Worm (Caenorhabditis elegans) whole organism, L4 larva: ENCODE results near the gene D1044.1.

Experiments
- F10B5.3 ChIP-seq: sonication (generic microtip); optimal IDR thresholded peaks from 2 replicates; lab custom pipeline; 2016; ENCODE audit warnings: mild to moderate bottlenecking, missing genetic modification characterization, missing compliant biosample characterization
- F49E8.2 ChIP-seq: sonication (generic microtip); optimal IDR thresholded peaks from 2 replicates; lab custom pipeline; 2016; ENCODE audit warnings: missing compliant biosample characterization, mild to moderate bottlenecking, missing genetic modification characterization, borderline replicate concordance
- R02D3.7 ChIP-seq: fragments of 150-350 bp; sonication (generic microtip); optimal IDR thresholded peaks from 3 replicates; lab custom pipeline; 2014; ENCODE audit warnings: missing biosample characterization, missing genetic modification characterization
- T26A8.4 ChIP-seq: fragments of 200-800 bp; sonication (Bioruptor generic); IDR thresholded peaks from 2 replicates; pipeline ENCODE4 v1.3.6; 2022; ENCODE audit warnings: missing genetic modification characterization, missing compliant biosample characterization
- Y105C5A.15 ChIP-seq: fragments of 200-800 bp; sonication (Bioruptor generic); IDR thresholded peaks from 2 replicates; pipeline ENCODE4 v1.3.6; 2022; ENCODE audit warnings: missing genetic modification characterization, missing compliant biosample characterization
- Y48G9A.11 ChIP-seq: fragments of 200-800 bp; sonication (Bioruptor generic); IDR thresholded peaks from 2 replicates; pipeline ENCODE4 v1.3.6; 2022; ENCODE audit warnings: missing genetic modification reagents, missing genetic modification characterization, missing compliant biosample characterization
- aha-1 ChIP-seq: fragments of 150-350 bp; peaks from one replicate; lab custom pipeline; 2014; ENCODE audit warnings: missing biosample characterization, missing genetic modification characterization
- aly-2 ChIP-seq: sonication (generic microtip); optimal IDR thresholded peaks from 2 replicates; lab custom pipeline; 2018; ENCODE audit warnings: missing biosample characterization, missing genetic modification characterization
- attf-4 ChIP-seq: sonication (generic microtip); optimal IDR thresholded peaks from 3 replicates; lab custom pipeline; 2017; ENCODE audit warnings: missing biosample characterization, missing genetic modification characterization
- ceh-32 ChIP-seq: sonication (generic microtip); optimal IDR thresholded peaks from 2 replicates; lab custom pipeline; 2016; ENCODE audit warnings: mild to moderate bottlenecking, missing genetic modification characterization, missing compliant biosample characterization; ENCODE audit not compliant: poor library complexity
- ceh-44 ChIP-seq: fragments of 200-800 bp; sonication (Bioruptor generic); IDR thresholded peaks from 2 replicates; pipeline ENCODE4 v1.3.6; 2022; ENCODE audit warnings: missing genetic modification reagents, missing genetic modification characterization, missing compliant biosample characterization
- ceh-82 ChIP-seq: sonication (generic microtip); optimal IDR thresholded peaks from 2 replicates; lab custom pipeline; 2017; ENCODE audit warnings: missing biosample characterization, missing genetic modification characterization
- cey-2 ChIP-seq: sonication (generic microtip); optimal IDR thresholded peaks from 3 replicates; lab custom pipeline; 2017; ENCODE audit warnings: missing genetic modification characterization, mild to moderate bottlenecking, missing compliant biosample characterization, antibody characterized with exemption, borderline replicate concordance; ENCODE audit not compliant: insufficient read depth
- daf-12 ChIP-seq: fragments of 150-350 bp; optimal IDR thresholded peaks from 2 replicates; lab custom pipeline; 2014; ENCODE audit warnings: missing biosample characterization, missing genetic modification reagents, missing genetic modification characterization
- daf-19 ChIP-seq: fragments of 200-800 bp; sonication (Bioruptor generic); conservative IDR thresholded peaks from 2 replicates; pipeline ENCODE4 v1.3.6; 2022; ENCODE audit warnings: missing genetic modification characterization, missing compliant biosample characterization
- dmd-8 ChIP-seq: fragments of 200-800 bp; sonication (Bioruptor generic); IDR thresholded peaks from 2 replicates; pipeline ENCODE4 v1.3.6; 2022; ENCODE audit warnings: missing genetic modification characterization, missing compliant biosample characterization
- dmd-9 ChIP-seq: fragments of 200-800 bp; sonication (Bioruptor generic); IDR thresholded peaks from 2 replicates; pipeline ENCODE4 v1.3.6; 2022; ENCODE audit warnings: missing genetic modification reagents, missing genetic modification characterization, missing compliant biosample characterization
- dve-1 ChIP-seq: sonication (generic microtip); optimal IDR thresholded peaks from 2 replicates; lab custom pipeline; 2017; ENCODE audit warnings: antibody characterized with exemption, mild to moderate bottlenecking, missing genetic modification characterization, missing compliant biosample characterization; ENCODE audit not compliant: insufficient read depth
- egl-27 ChIP-seq: sonication (generic microtip); optimal IDR thresholded peaks from 3 replicates; lab custom pipeline; 2017; ENCODE audit warnings: missing biosample characterization, missing genetic modification reagents, missing genetic modification characterization
- hif-1 ChIP-seq, 2 experiments: sonication (generic microtip); optimal IDR thresholded peaks; 2 replicates each; lab custom pipeline; 2016 to 2017; ENCODE audit warnings: missing compliant biosample characterization in 2 of 2, missing genetic modification characterization in 2 of 2, missing genetic modification reagents in 2 of 2, missing genotype in 2 of 2, mild to moderate bottlenecking in 1 of 2
- hlh-30 ChIP-seq: sonication (generic microtip); optimal IDR thresholded peaks from 2 replicates; lab custom pipeline; 2017; ENCODE audit warnings: antibody characterized with exemption, mild to moderate bottlenecking, missing genetic modification characterization, missing compliant biosample characterization; ENCODE audit not compliant: insufficient read depth
- hmg-1.1 ChIP-seq: fragments of 200-800 bp; sonication (Bioruptor generic); IDR thresholded peaks from 2 replicates; pipeline ENCODE4 v1.3.6; 2022; ENCODE audit warnings: missing genetic modification reagents, missing genetic modification characterization, missing compliant biosample characterization
- lin-1 ChIP-seq: fragments of 200-800 bp; sonication (Bioruptor generic); IDR thresholded peaks from 2 replicates; pipeline ENCODE4 v1.3.6; 2022; ENCODE audit warnings: missing genetic modification reagents, missing genetic modification characterization, missing compliant biosample characterization
- lin-13 ChIP-seq: fragments of 150-350 bp; optimal IDR thresholded peaks from 2 replicates; lab custom pipeline; 2014; ENCODE audit warnings: missing biosample characterization, missing genetic modification reagents, missing genetic modification characterization
- lin-15B ChIP-seq: fragments of 150-350 bp; sonication (generic microtip); optimal IDR thresholded peaks from 3 replicates; lab custom pipeline; 2014; ENCODE audit warnings: missing biosample characterization, missing genetic modification characterization
- lin-38 ChIP-seq: fragments of 200-800 bp; sonication (Bioruptor generic); IDR thresholded peaks from 2 replicates; pipeline ENCODE4 v1.3.6; 2022; ENCODE audit warnings: missing genetic modification reagents, missing genetic modification characterization, missing compliant biosample characterization
- lsy-2 ChIP-seq, 2 experiments: fragments of 150-350 bp in 1 of 2; sonication (generic microtip) in 1 of 2; optimal IDR thresholded peaks; 2 replicates each; lab custom pipeline; 2014 to 2017; ENCODE audit warnings: missing biosample characterization in 2 of 2, missing genetic modification characterization in 2 of 2
- mdl-1 ChIP-seq, 2 experiments: fragments of 150-350 bp in 1 of 2; sonication (generic microtip) in 1 of 2; optimal IDR thresholded peaks; 2 replicates each; lab custom pipeline; 2014 to 2017; ENCODE audit warnings: missing biosample characterization in 2 of 2, missing genetic modification characterization in 2 of 2
- mdt-29 ChIP-seq: fragments of 200-800 bp; sonication (Bioruptor generic); IDR thresholded peaks from 2 replicates; pipeline ENCODE4 v1.3.6; 2022; ENCODE audit warnings: missing genetic modification reagents, missing genetic modification characterization, missing compliant biosample characterization
- mes-2 ChIP-seq: sonication (generic microtip); optimal IDR thresholded peaks from 2 replicates; lab custom pipeline; 2016; ENCODE audit warnings: missing genotype, mild to moderate bottlenecking, missing genetic modification characterization, missing compliant biosample characterization; ENCODE audit not compliant: poor library complexity, severe bottlenecking
- nhr-10 ChIP-seq: fragments of 150-350 bp; optimal IDR thresholded peaks from 2 replicates; lab custom pipeline; 2014; ENCODE audit warnings: missing biosample characterization, missing genetic modification characterization
- nhr-11 ChIP-seq: fragments of 150-350 bp; optimal IDR thresholded peaks from 2 replicates; lab custom pipeline; 2014; ENCODE audit warnings: missing biosample characterization, missing genetic modification characterization
- nhr-111 ChIP-seq: fragments of 200-800 bp; sonication (Bioruptor generic); optimal IDR thresholded peaks from 2 replicates; lab custom pipeline; 2018; ENCODE audit warnings: mild to moderate bottlenecking, missing genetic modification characterization, missing compliant biosample characterization
- nhr-28 ChIP-seq: fragments of 150-350 bp; optimal IDR thresholded peaks from 2 replicates; lab custom pipeline; 2014; ENCODE audit warnings: missing biosample characterization, missing genetic modification characterization
- nhr-41 ChIP-seq: fragments of 200-800 bp; sonication (Bioruptor generic); IDR thresholded peaks from 2 replicates; pipeline ENCODE4 v1.3.6; 2022; ENCODE audit warnings: missing genetic modification reagents, missing genetic modification characterization, missing compliant biosample characterization
- nhr-77 ChIP-seq: fragments of 150-350 bp; optimal IDR thresholded peaks from 2 replicates; lab custom pipeline; 2014; ENCODE audit warnings: missing biosample characterization, missing genetic modification characterization
- pha-4 ChIP-seq, 2 experiments: fragments of 150-350 bp in 1 of 2; fragments of 200-800 bp in 1 of 2; sonication (Bioruptor generic) in 1 of 2; IDR thresholded peaks in 1 of 2; optimal IDR thresholded peaks in 1 of 2; 2 replicates each; pipeline versions ENCODE4 v1.3.6 to Lab custom; 2014 to 2022; ENCODE audit warnings: missing genetic modification characterization in 2 of 2, missing genetic modification reagents in 2 of 2, missing biosample characterization in 1 of 2, missing compliant biosample characterization in 1 of 2
- php-3 ChIP-seq: fragments of 200-800 bp; sonication (Bioruptor generic); IDR thresholded peaks from 2 replicates; pipeline ENCODE4 v1.3.6; 2022; ENCODE audit warnings: missing genetic modification reagents, missing genetic modification characterization, missing compliant biosample characterization
- sdz-12 ChIP-seq: fragments of 200-800 bp; sonication (Bioruptor generic); optimal IDR thresholded peaks from 2 replicates; lab custom pipeline; 2018; ENCODE audit warnings: mild to moderate bottlenecking, missing genetic modification characterization, missing compliant biosample characterization
- tra-1 ChIP-seq: fragments of 200-800 bp; sonication (Bioruptor generic); IDR thresholded peaks from 2 replicates; pipeline ENCODE4 v1.3.6; 2022; ENCODE audit warnings: missing genetic modification reagents, missing genetic modification characterization, missing compliant biosample characterization
- unc-130 ChIP-seq: sonication (generic microtip); optimal IDR thresholded peaks from 2 replicates; lab custom pipeline; 2016; ENCODE audit warnings: missing genetic modification reagents, missing genetic modification characterization, missing compliant biosample characterization
- unc-62 ChIP-seq, 3 experiments: fragments of 150-350 bp in 1 of 3; sonication (generic microtip); optimal IDR thresholded peaks in 2 of 3; peaks in 1 of 3; 1 replicate in 1 of 3; 2 replicates in 2 of 3; lab custom pipeline; 2014 to 2017; ENCODE audit warnings: missing biosample characterization in 3 of 3, missing genetic modification characterization in 3 of 3, missing genetic modification reagents in 3 of 3, missing genotype in 1 of 3
- vab-7 ChIP-seq: fragments of 200-800 bp; sonication (Bioruptor generic); IDR thresholded peaks from 2 replicates; pipeline ENCODE4 v1.3.6; 2022; ENCODE audit warnings: missing genetic modification reagents, missing genetic modification characterization, missing compliant biosample characterization
- zfp-2 ChIP-seq: sonication (generic microtip); optimal IDR thresholded peaks from 2 replicates; lab custom pipeline; 2016; ENCODE audit warnings: mild to moderate bottlenecking, missing genetic modification characterization, missing compliant biosample characterization
- zfp-3 ChIP-seq: fragments of 200-800 bp; sonication (Bioruptor generic); conservative IDR thresholded peaks from 2 replicates; pipeline ENCODE4 v1.3.6; 2022; ENCODE audit warnings: missing genetic modification reagents, missing genetic modification characterization, missing compliant biosample characterization
- zip-11 ChIP-seq: fragments of 200-800 bp; sonication (Bioruptor generic); IDR thresholded peaks from 2 replicates; pipeline ENCODE4 v1.3.6; 2022; ENCODE audit warnings: missing genetic modification characterization, missing compliant biosample characterization
- zip-2 ChIP-seq: fragments of 150-350 bp; optimal IDR thresholded peaks from 2 replicates; lab custom pipeline; 2014; ENCODE audit warnings: missing biosample characterization, missing genetic modification characterization
- ztf-11 ChIP-seq: fragments of 150-350 bp; optimal IDR thresholded peaks from 2 replicates; lab custom pipeline; 2014; ENCODE audit warnings: missing biosample characterization, missing genetic modification characterization
- ztf-7 ChIP-seq: fragments of 150-350 bp; optimal IDR thresholded peaks from 2 replicates; lab custom pipeline; 2014; ENCODE audit warnings: missing biosample characterization, missing genetic modification characterization

Gene D1044.1

DNA sequence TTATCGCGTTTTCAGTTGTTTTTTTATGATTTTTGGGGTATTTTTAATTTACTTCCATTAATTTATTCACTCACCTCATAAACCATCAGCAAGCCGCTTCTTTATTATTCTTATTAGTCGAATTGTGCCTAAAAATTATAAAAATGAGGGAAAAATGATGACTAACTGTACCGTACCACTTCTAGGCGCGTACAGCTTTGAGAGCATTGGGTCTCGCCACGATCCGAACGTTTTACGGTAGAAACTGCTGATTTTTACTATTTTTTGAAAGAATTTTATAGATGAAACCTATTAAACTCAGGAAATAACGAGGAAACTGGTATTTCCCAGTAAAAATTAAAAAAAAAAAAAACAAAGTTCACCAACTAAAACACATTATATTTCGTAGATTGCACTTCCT is 1.0 kb upstream of the D1044.1 start, which contains the start of gene D1044.6:
D1044.6 (minus strand) TSS at position 128 of the 400 bp plus-strand sequence.
- TF ChIP-seq zfp-2 (tag; lab: Kevin White, UChicago) (no peak), pha-4 (GFP tag; IDR thresholded peaks at IDR 0.05; lab: Robert Waterston, UW) (no peak), pha-4 (tag; optimal IDR thresholded peaks at IDR 0.05; lab: Kevin White, UChicago) (no peak), lin-13 (GFP tag; lab: Kevin White, UChicago) (no peak), aha-1 (tag; lab: Kevin White, UChicago) (no peak), ceh-32 (tag; lab: Kevin White, UChicago) (no peak), hif-1 (tag; optimal IDR thresholded peaks at IDR 0.05; lab: Kevin White, UChicago) (no peak), mdt-29 (no peak), F10B5.3 (no peak)

- TF ChIP-seq zip-11 (GFP tag; lab: Robert Waterston, UW): no peak
- no peak for TF ChIP-seq attf-4
- no peak for TF ChIP-seq nhr-41 (GFP tag; lab: Robert Waterston, UW)
- TF ChIP-seq aly-2 (tag; lab: Kevin White, UChicago): no peak
- TF ChIP-seq nhr-77 (tag; lab: Kevin White, UChicago): no peak
- no peak for TF ChIP-seq F10B5.3
- no peak for TF ChIP-seq lin-15B
- no peak for TF ChIP-seq nhr-10 (tag; lab: Kevin White, UChicago)
- no peak for TF ChIP-seq daf-19 (GFP tag; lab: Robert Waterston, UW)
- no peak for TF ChIP-seq hmg-1.1 (GFP tag; lab: Robert Waterston, UW)
- TF ChIP-seq nhr-28 (tag; lab: Kevin White, UChicago): peak; percentile 49
- TF ChIP-seq Y48G9A.11 (GFP tag; lab: Robert Waterston, UW): no peak
- no peak for TF ChIP-seq unc-130 (GFP tag; lab: Kevin White, UChicago)
- TF ChIP-seq egl-27 (tag; lab: Kevin White, UChicago): no peak
- no peak for TF ChIP-seq tra-1 (GFP tag; lab: Robert Waterston, UW)
- no peak for TF ChIP-seq unc-62 (GFP tag; optimal IDR thresholded peaks at IDR 0.05 in 1 of 2; lab: Kevin White, UChicago)
- TF ChIP-seq unc-62 (tag; optimal IDR thresholded peaks at IDR 0.05; lab: Kevin White, UChicago): no peak
- peak; percentile 2 for TF ChIP-seq hlh-30
- TF ChIP-seq dve-1 (tag; lab: Kevin White, UChicago): peak; percentile 38
- TF ChIP-seq sdz-12 (GFP tag; lab: Kevin White, UChicago): no peak
- no peak for TF ChIP-seq Y105C5A.15 (GFP tag; lab: Robert Waterston, UW)
- TF ChIP-seq F49E8.2 (tag; lab: Kevin White, UChicago): no peak
- peak in 1 of 2 experiments; percentile 51 for TF ChIP-seq mdl-1 (tag; optimal IDR thresholded peaks at IDR 0.05; lab: Kevin White, UChicago)
- no peak for TF ChIP-seq ztf-7
- no peak for TF ChIP-seq cey-2 (tag; lab: Kevin White, UChicago)
- TF ChIP-seq daf-12: no peak
- TF ChIP-seq ceh-82 (tag; lab: Kevin White, UChicago): no peak
- no peak for TF ChIP-seq lin-38 (GFP tag; lab: Robert Waterston, UW)
- no peak for TF ChIP-seq nhr-111 (GFP tag; lab: Kevin White, UChicago)
- peak; percentile 14 for TF ChIP-seq mes-2 (tag; lab: Kevin White, UChicago)
- no peak for TF ChIP-seq R02D3.7 (tag; lab: Kevin White, UChicago)
- TF ChIP-seq ceh-44: no peak
- TF ChIP-seq ztf-11 (tag; lab: Kevin White, UChicago): no peak
- no peak for TF ChIP-seq vab-7 (GFP tag; lab: Robert Waterston, UW)
- no peak for TF ChIP-seq dmd-9 (GFP tag; lab: Robert Waterston, UW)
- no peak for TF ChIP-seq dmd-8 (GFP tag; lab: Robert Waterston, UW)
- TF ChIP-seq zip-2 (tag; lab: Kevin White, UChicago): no peak
- TF ChIP-seq lsy-2 (tag; optimal IDR thresholded peaks at IDR 0.05; lab: Kevin White, UChicago): no peak
- TF ChIP-seq nhr-11 (tag; lab: Kevin White, UChicago): no peak
- no peak for TF ChIP-seq php-3 (GFP tag; lab: Robert Waterston, UW)
- no peak for TF ChIP-seq zfp-3 (GFP tag; lab: Robert Waterston, UW)
- no peak for TF ChIP-seq lin-1 (GFP tag; lab: Robert Waterston, UW)
- TF ChIP-seq T26A8.4 (GFP tag; lab: Robert Waterston, UW): no peak
Measured at ce11 chrIII:5546309-5546708, 2.2 kb downstream of the D1044.1 start.
